5 fruit fly cellular contexts compared by ENCODE assay signal in genomic region chr3R:15147038-15147744, dm6.
TF ChIP-seq lines count a peak whose summit lies in the region.

Gene Glys, minus strand, starts transcription at chr3R:15147531.

- TF ChIP-seq CTCF in whole organism, embryonic (GFP tag; optimal IDR thresholded peaks at IDR 0.05; lab: Kevin White, UChicago) = no peak

TF ChIP-seq in whole organism, adult, 20 proteins besides CTCF, POLR2A, EP300 and RAD21 (continues in another document):
- TF ChIP-seq Clk (GFP tag; optimal IDR thresholded peaks at IDR 0.05; lab: Kevin White, UChicago) = no peak
- no peak for TF ChIP-seq ovo (GFP tag; optimal IDR thresholded peaks at IDR 0.05; lab: Kevin White, UChicago)
- peak; percentile 15 for TF ChIP-seq Crg-1 (GFP tag; optimal IDR thresholded peaks at IDR 0.05; lab: Kevin White, UChicago)
- peak; percentile 14 for TF ChIP-seq CG1620 (GFP tag; optimal IDR thresholded peaks at IDR 0.05; lab: Kevin White, UChicago)
- no peak for TF ChIP-seq kay (GFP tag; lab: Kevin White, UChicago; ENCODE audit: borderline replicate concordance)
- peak; percentile 20 for TF ChIP-seq bab1 (GFP tag; optimal IDR thresholded peaks at IDR 0.05; lab: Kevin White, UChicago)
- no peak for TF ChIP-seq cnc (optimal IDR thresholded peaks at IDR 0.05; lab: Kevin White, UChicago)
- peak; percentile 52 for TF ChIP-seq CG12768 (GFP tag; optimal IDR thresholded peaks at IDR 0.05; lab: Kevin White, UChicago)
- no peak for TF ChIP-seq pad (GFP tag; optimal IDR thresholded peaks at IDR 0.05; lab: Kevin White, UChicago)
- peak; percentile 18 for TF ChIP-seq CG7101 (tag; optimal IDR thresholded peaks at IDR 0.05; lab: Kevin White, UChicago)
- no peak for TF ChIP-seq CG7045 (GFP tag; optimal IDR thresholded peaks at IDR 0.05; lab: Kevin White, UChicago)
- no peak for TF ChIP-seq toe (GFP tag; optimal IDR thresholded peaks at IDR 0.05; lab: Kevin White, UChicago)
- no peak for TF ChIP-seq Hr96 (GFP tag; optimal IDR thresholded peaks at IDR 0.05; lab: Kevin White, UChicago)
- TF ChIP-seq Mnt (GFP tag; optimal IDR thresholded peaks at IDR 0.05; lab: Kevin White, UChicago) = peak; percentile 49
- no peak for TF ChIP-seq CG5204 (GFP tag; optimal IDR thresholded peaks at IDR 0.05; lab: Kevin White, UChicago)
- peak; percentile 50 for TF ChIP-seq CG11617 (GFP tag; optimal IDR thresholded peaks at IDR 0.05; lab: Kevin White, UChicago)
- peak; percentile 69 for TF ChIP-seq cic (GFP tag; optimal IDR thresholded peaks at IDR 0.05; lab: Kevin White, UChicago)
- TF ChIP-seq tj (GFP tag; optimal IDR thresholded peaks at IDR 0.05; lab: Kevin White, UChicago) = peak; percentile 37
- TF ChIP-seq CG14711 (tag; optimal IDR thresholded peaks at IDR 0.05; lab: Kevin White, UChicago) = peak; percentile 23

TF ChIP-seq in whole organism, embryonic, 481 proteins besides CTCF, POLR2A, EP300 and RAD21 (continues in another document):
- TF ChIP-seq corto (GFP tag; optimal IDR thresholded peaks at IDR 0.05; lab: Kevin White, UChicago) (no peak), gfzf (GFP tag; optimal IDR thresholded peaks at IDR 0.05; lab: Kevin White, UChicago) (peak; percentile 91), sr (GFP tag; IDR thresholded peaks at IDR 0.05; lab: Robert Waterston, UW) (peak; percentile 68; the same call in 2 of the 3 replicates), Dip2 (GFP tag; IDR thresholded peaks at IDR 0.05; lab: Robert Waterston, UW) (no peak), exex (tag; optimal IDR thresholded peaks at IDR 0.05; lab: Kevin White, UChicago) (peak; percentile 67), CG18599 (GFP tag; optimal IDR thresholded peaks at IDR 0.05; lab: Kevin White, UChicago) (peak; percentile 60), CG13894 (tag; optimal IDR thresholded peaks at IDR 0.05; lab: Kevin White, UChicago) (peak; percentile 6), sens (GFP tag; lab: Kevin White, UChicago) (peak; percentile 76), bbx (GFP tag; IDR thresholded peaks at IDR 0.05; lab: Robert Waterston, UW; ENCODE audit: partially characterized antibody) (0 out of 2 replicates have a peak, but pooled peaks have one; percentile 22), CG12299 (tag; optimal IDR thresholded peaks at IDR 0.05; lab: Kevin White, UChicago) (peak; percentile 34), BtbVII (GFP tag; optimal IDR thresholded peaks at IDR 0.05; lab: Kevin White, UChicago) (peak; percentile 51), grn (GFP tag; optimal IDR thresholded peaks at IDR 0.05; lab: Kevin White, UChicago) (peak; percentile 92), Bgb (GFP tag; IDR thresholded peaks at IDR 0.05; lab: Robert Waterston, UW; ENCODE audit: partially characterized antibody) (peak; percentile 28; the same call in 1 of the 2 replicates), row (GFP tag; IDR thresholded peaks at IDR 0.05; lab: Robert Waterston, UW) (0 out of 3 replicates have a peak, but pooled peaks have one; percentile 29), D (optimal IDR thresholded peaks at IDR 0.05; lab: Kevin White, UChicago) (no peak), D (GFP tag; optimal IDR thresholded peaks at IDR 0.05; lab: Kevin White, UChicago) (peak; percentile 15), Lhr (GFP tag; optimal IDR thresholded peaks at IDR 0.05; lab: Kevin White, UChicago) (peak; percentile 64)

TF ChIP-seq in whole organism, prepupa, 60 proteins besides CTCF, POLR2A, EP300 and RAD21 (continues in another document):
- TF ChIP-seq salr (GFP tag; optimal IDR thresholded peaks at IDR 0.05; lab: Kevin White, UChicago) (peak; percentile 46 to 63), Eip75B (GFP tag; optimal IDR thresholded peaks at IDR 0.05; lab: Kevin White, UChicago) (peak; percentile 70), CG34406 (GFP tag; optimal IDR thresholded peaks at IDR 0.05; lab: Kevin White, UChicago) (peak; percentile 28), Hr4 (GFP tag; optimal IDR thresholded peaks at IDR 0.05; lab: Kevin White, UChicago) (peak; percentile 42), Met (GFP tag; optimal IDR thresholded peaks at IDR 0.05; lab: Kevin White, UChicago) (peak; percentile 31), topi (GFP tag; optimal IDR thresholded peaks at IDR 0.05; lab: Kevin White, UChicago) (peak; percentile 25), Ets21C (GFP tag; optimal IDR thresholded peaks at IDR 0.05; lab: Kevin White, UChicago) (no peak), fd85E (GFP tag; optimal IDR thresholded peaks at IDR 0.05; lab: Kevin White, UChicago) (no peak), svp (GFP tag; lab: Kevin White, UChicago) (peak; percentile 66), Ets96B (tag; optimal IDR thresholded peaks at IDR 0.05; lab: Kevin White, UChicago) (peak; percentile 65), CG10669 (GFP tag; optimal IDR thresholded peaks at IDR 0.05; lab: Kevin White, UChicago) (peak; percentile 56), CG6808 (GFP tag; optimal IDR thresholded peaks at IDR 0.05; lab: Kevin White, UChicago) (peak; percentile 59), CG6854 (GFP tag; optimal IDR thresholded peaks at IDR 0.05; lab: Kevin White, UChicago) (peak; percentile 62), cyc (GFP tag; optimal IDR thresholded peaks at IDR 0.05; lab: Kevin White, UChicago) (no peak), CG6163 (GFP tag; IDR thresholded peaks at IDR 0.05; lab: Robert Waterston, UW) (peak; percentile 85), Sox102F (GFP tag; optimal IDR thresholded peaks at IDR 0.05; lab: Kevin White, UChicago) (peak; percentile 58), fkh (GFP tag; optimal IDR thresholded peaks at IDR 0.05; lab: Kevin White, UChicago) (peak; percentile 76), CG8119 (GFP tag; IDR thresholded peaks at IDR 0.05; lab: Robert Waterston, UW) (peak; percentile 63), Hr39 (GFP tag; optimal IDR thresholded peaks at IDR 0.05; lab: Kevin White, UChicago) (no peak), CG16779 (tag; optimal IDR thresholded peaks at IDR 0.05; lab: Kevin White, UChicago) (peak; percentile 76)

TF ChIP-seq in whole organism, pupa, 21 proteins besides CTCF, POLR2A, EP300 and RAD21:
- peak; percentile 78 for TF ChIP-seq gl (tag; optimal IDR thresholded peaks at IDR 0.05; lab: Kevin White, UChicago)
- TF ChIP-seq CG10348 (GFP tag; IDR thresholded peaks at IDR 0.05; lab: Robert Waterston, UW) = no peak
- TF ChIP-seq CG8301 (tag; optimal IDR thresholded peaks at IDR 0.05; lab: Kevin White, UChicago) = peak; percentile 63
- peak; percentile 84 for TF ChIP-seq CG4496 (GFP tag; IDR thresholded peaks at IDR 0.05; lab: Robert Waterston, UW)
- peak; percentile 73; the same call in 1 of the 2 replicates for TF ChIP-seq CG32121 (GFP tag; IDR thresholded peaks at IDR 0.05; lab: Robert Waterston, UW)
- peak; percentile 87 for TF ChIP-seq CG12605 (GFP tag; IDR thresholded peaks at IDR 0.05; lab: Robert Waterston, UW)
- TF ChIP-seq CG15710 (tag; optimal IDR thresholded peaks at IDR 0.05; lab: Kevin White, UChicago) = peak; percentile 45
- peak; percentile 73 for TF ChIP-seq Pif1B (GFP tag; optimal IDR thresholded peaks at IDR 0.05; lab: Kevin White, UChicago)
- peak; percentile 57 for TF ChIP-seq Snoo (tag; optimal IDR thresholded peaks at IDR 0.05; lab: Kevin White, UChicago)
- no peak for TF ChIP-seq CG13204 (GFP tag; optimal IDR thresholded peaks at IDR 0.05; lab: Kevin White, UChicago)
- peak; percentile 53 for TF ChIP-seq CG8159 (tag; optimal IDR thresholded peaks at IDR 0.05; lab: Kevin White, UChicago)
- peak; percentile 63 for TF ChIP-seq CG34367 (tag; optimal IDR thresholded peaks at IDR 0.05; lab: Kevin White, UChicago)
- no peak for TF ChIP-seq D1 (tag; optimal IDR thresholded peaks at IDR 0.05; lab: Kevin White, UChicago)
- peak; percentile 20 for TF ChIP-seq EcR (GFP tag; optimal IDR thresholded peaks at IDR 0.05; lab: Kevin White, UChicago)
- TF ChIP-seq Pif1A (GFP tag; optimal IDR thresholded peaks at IDR 0.05; lab: Kevin White, UChicago) = peak; percentile 80
- no peak for TF ChIP-seq CG9948 (tag; optimal IDR thresholded peaks at IDR 0.05; lab: Kevin White, UChicago)
- peak; percentile 84 for TF ChIP-seq fd96Ca (GFP tag; IDR thresholded peaks at IDR 0.05; lab: Robert Waterston, UW)
- TF ChIP-seq rn (GFP tag; IDR thresholded peaks at IDR 0.05; lab: Robert Waterston, UW) = no peak
- peak; percentile 44 for TF ChIP-seq CG17806 (tag; optimal IDR thresholded peaks at IDR 0.05; lab: Kevin White, UChicago)
- TF ChIP-seq Ets98B (GFP tag; IDR thresholded peaks at IDR 0.05; lab: Robert Waterston, UW) = peak; percentile 81
- peak; percentile 67 for TF ChIP-seq CG14655 (GFP tag; optimal IDR thresholded peaks at IDR 0.05; lab: Kevin White, UChicago)

TF ChIP-seq in whole organism, wandering third instar larva, 38 proteins besides CTCF, POLR2A, EP300 and RAD21 (continues in another document):
- peak; percentile 8 for TF ChIP-seq Myc (optimal IDR thresholded peaks at IDR 0.05; lab: Kevin White, UChicago)
- no peak for TF ChIP-seq rgr (GFP tag; optimal IDR thresholded peaks at IDR 0.05; lab: Kevin White, UChicago)
- no peak for TF ChIP-seq GATAd (GFP tag; optimal IDR thresholded peaks at IDR 0.05; lab: Kevin White, UChicago)
- TF ChIP-seq Dfd (GFP tag; optimal IDR thresholded peaks at IDR 0.05; lab: Kevin White, UChicago) = no peak
- TF ChIP-seq Hnf4 (GFP tag; optimal IDR thresholded peaks at IDR 0.05; lab: Kevin White, UChicago) = no peak
- TF ChIP-seq Mio (GFP tag; optimal IDR thresholded peaks at IDR 0.05; lab: Kevin White, UChicago) = no peak
- peak; percentile 9 for TF ChIP-seq Vsx2 (GFP tag; optimal IDR thresholded peaks at IDR 0.05; lab: Kevin White, UChicago; ENCODE audit: partially characterized antibody)
- TF ChIP-seq dl (GFP tag; optimal IDR thresholded peaks at IDR 0.05; lab: Kevin White, UChicago; ENCODE audit: insufficient read depth in 1 of 2, partially characterized antibody in 2 of 2) = no peak
- TF ChIP-seq CG9705 (GFP tag; optimal IDR thresholded peaks at IDR 0.05; lab: Kevin White, UChicago) = no peak
- peak; percentile 43 for TF ChIP-seq h (GFP tag; optimal IDR thresholded peaks at IDR 0.05; lab: Kevin White, UChicago)
- no peak for TF ChIP-seq foxo (GFP tag; optimal IDR thresholded peaks at IDR 0.05; lab: Kevin White, UChicago)
- TF ChIP-seq Jra (GFP tag; optimal IDR thresholded peaks at IDR 0.05; lab: Kevin White, UChicago) = no peak
- peak; percentile 67 for TF ChIP-seq Rel (GFP tag; optimal IDR thresholded peaks at IDR 0.05; lab: Kevin White, UChicago)
- TF ChIP-seq Rel (tag; optimal IDR thresholded peaks at IDR 0.05; lab: Kevin White, UChicago) = peak; percentile 43
- no peak for TF ChIP-seq woc (GFP tag; optimal IDR thresholded peaks at IDR 0.05; lab: Kevin White, UChicago)
- TF ChIP-seq sv (GFP tag; optimal IDR thresholded peaks at IDR 0.05; lab: Kevin White, UChicago) = no peak
- TF ChIP-seq br (GFP tag; optimal IDR thresholded peaks at IDR 0.05; lab: Kevin White, UChicago) = peak; percentile 14
- no peak for TF ChIP-seq Hr78 (GFP tag; optimal IDR thresholded peaks at IDR 0.05; lab: Kevin White, UChicago)
- no peak for TF ChIP-seq Abd-B (GFP tag; optimal IDR thresholded peaks at IDR 0.05; lab: Kevin White, UChicago)
- peak; percentile 41 for TF ChIP-seq Dif (GFP tag; optimal IDR thresholded peaks at IDR 0.05; lab: Kevin White, UChicago; ENCODE audit: partially characterized antibody)
- peak; percentile 47 for TF ChIP-seq Hr83 (GFP tag; optimal IDR thresholded peaks at IDR 0.05; lab: Kevin White, UChicago; ENCODE audit: poor library complexity, severe bottlenecking)
- no peak for TF ChIP-seq brk (GFP tag; optimal IDR thresholded peaks at IDR 0.05; lab: Kevin White, UChicago)
- TF ChIP-seq fru (GFP tag; optimal IDR thresholded peaks at IDR 0.05; lab: Kevin White, UChicago) = peak; percentile 4
